Fruit fly (Drosophila melanogaster): Measurements from ENCODE around the gene Dhrs4.

The Dhrs4 gene

dm6 chr3L:5154917-5155613, 13.6 kb upstream of the Dhrs4 start (continued):
- TF ChIP-seq Trl (optimal IDR thresholded peaks at IDR 0.05) (no peak), Trl (GFP tag; optimal IDR thresholded peaks at IDR 0.05) (peak; percentile 71), CG6765 (GFP tag; optimal IDR thresholded peaks at IDR 0.05) (peak; percentile 18), lbe (GFP tag; optimal IDR thresholded peaks at IDR 0.05) (no peak), CG15011 (GFP tag; optimal IDR thresholded peaks at IDR 0.05) (no peak), Usf (GFP tag; optimal IDR thresholded peaks at IDR 0.05) (no peak), CG13123 (GFP tag; optimal IDR thresholded peaks at IDR 0.05) (no peak), ranshi (GFP tag; IDR thresholded peaks at IDR 0.05) (peak; percentile 79; the same call in 1 of the 2 replicates), CG11247 (GFP tag; IDR thresholded peaks at IDR 0.05) (peak; percentile 77), zfh2 (GFP tag; optimal IDR thresholded peaks at IDR 0.05) (peak; percentile 72), stc (GFP tag; IDR thresholded peaks at IDR 0.05) (peak; percentile 85), CG17612 (GFP tag; IDR thresholded peaks at IDR 0.05) (0 out of 2 replicates have a peak, but pooled peaks have one; percentile 10), Max (GFP tag; optimal IDR thresholded peaks at IDR 0.05) (no peak), sna (GFP tag; IDR thresholded peaks at IDR 0.05; ENCODE audit: partially characterized antibody) (no peak), CG8388 (GFP tag; optimal IDR thresholded peaks at IDR 0.05) (peak; percentile 73), CG15269 (tag; optimal IDR thresholded peaks at IDR 0.05) (peak; percentile 79), aop (GFP tag; IDR thresholded peaks at IDR 0.05) (peak; percentile 40; the same call in 1 of the 2 replicates), al (GFP tag; IDR thresholded peaks at IDR 0.05) (no peak), Oaz (GFP tag; IDR thresholded peaks at IDR 0.05) (no peak; the same call in none of the 2 replicates), CG4424 (GFP tag; optimal IDR thresholded peaks at IDR 0.05) (peak; percentile 65), gfzf (GFP tag; optimal IDR thresholded peaks at IDR 0.05) (no peak), CG12104 (GFP tag; optimal IDR thresholded peaks at IDR 0.05) (peak; percentile 43), ato (GFP tag; IDR thresholded peaks at IDR 0.05; ENCODE audit: partially characterized antibody) (no peak), CG14965 (GFP tag; optimal IDR thresholded peaks at IDR 0.05; ENCODE audit: borderline replicate concordance) (peak; percentile 35), tll (GFP tag; optimal IDR thresholded peaks at IDR 0.05) (no peak), slou (GFP tag; optimal IDR thresholded peaks at IDR 0.05) (no peak), B-H1 (GFP tag; IDR thresholded peaks at IDR 0.05) (peak; percentile 60), CG18599 (GFP tag; optimal IDR thresholded peaks at IDR 0.05) (peak; percentile 94), CG8359 (GFP tag; optimal IDR thresholded peaks at IDR 0.05; ENCODE audit: borderline replicate concordance) (no peak), CG14441 (GFP tag; IDR thresholded peaks at IDR 0.05) (peak; percentile 85), CG6813 (GFP tag; optimal IDR thresholded peaks at IDR 0.05) (peak; percentile 70), chm (GFP tag; IDR thresholded peaks at IDR 0.05) (no peak), CG18476 (GFP tag; optimal IDR thresholded peaks at IDR 0.05) (peak; percentile 48), CG4730 (GFP tag; IDR thresholded peaks at IDR 0.05) (peak; percentile 69), Taf1 (GFP tag; IDR thresholded peaks at IDR 0.05) (peak; percentile 78; the same call in 1 of the 2 replicates), row (GFP tag; IDR thresholded peaks at IDR 0.05) (peak; percentile 93), luna (GFP tag; optimal IDR thresholded peaks at IDR 0.05) (no peak), tio (GFP tag; optimal IDR thresholded peaks at IDR 0.05) (no peak), mam (GFP tag; optimal IDR thresholded peaks at IDR 0.05) (peak; percentile 82), psq (GFP tag; optimal IDR thresholded peaks at IDR 0.05) (no peak), chn (GFP tag; optimal IDR thresholded peaks at IDR 0.05) (peak; percentile 74), CG34376 (GFP tag; optimal IDR thresholded peaks at IDR 0.05) (peak; percentile 79), CG4360 (GFP tag; IDR thresholded peaks at IDR 0.05) (peak; percentile 44; the same call in 1 of the 2 replicates), GATAe (GFP tag; conservative IDR thresholded peaks at IDR 0.05) (0 out of 2 replicates have a peak, but pooled peaks have one; percentile 41), scrt (GFP tag; optimal IDR thresholded peaks at IDR 0.05) (peak; percentile 76), z (GFP tag; IDR thresholded peaks at IDR 0.05) (no peak), CG33213 (GFP tag; optimal IDR thresholded peaks at IDR 0.05) (peak; percentile 63), CG3847 (GFP tag; IDR thresholded peaks at IDR 0.05) (peak; percentile 67; the same call in 1 of the 2 replicates), CG8290 (GFP tag; optimal IDR thresholded peaks at IDR 0.05) (peak; percentile 22), CG8290 (tag; optimal IDR thresholded peaks at IDR 0.05) (peak in 1 of 2 experiments; percentile 21)
